Worm (Caenorhabditis elegans) whole organism, young adult: ENCODE measurements around the gene Y119D3B.14.

Source experiments
- B0019.2 ChIP-seq: fragments of 200-800 bp; sonication (Bioruptor generic); conservative IDR thresholded peaks from 2 replicates; pipeline ENCODE4 v1.3.6; 2022; ENCODE audit warnings: missing genetic modification reagents, missing genetic modification characterization, missing compliant biosample characterization
- F23B12.7 ChIP-seq: sonication (generic microtip); optimal IDR thresholded peaks from 2 replicates; lab custom pipeline; 2017; ENCODE audit warnings: missing genetic modification characterization, mild to moderate bottlenecking, missing compliant biosample characterization, antibody characterized with exemption, moderate library complexity; ENCODE audit not compliant: insufficient read depth
- F49E8.2 ChIP-seq: sonication (generic microtip); optimal IDR thresholded peaks from 3 replicates; lab custom pipeline; 2017; ENCODE audit warnings: missing genetic modification characterization, mild to moderate bottlenecking, missing compliant biosample characterization, antibody characterized with exemption, moderate library complexity; ENCODE audit not compliant: insufficient read depth
- F52B5.7 ChIP-seq: sonication (generic microtip); optimal IDR thresholded peaks from 2 replicates; lab custom pipeline; 2016; ENCODE audit warnings: mild to moderate bottlenecking, missing genetic modification characterization, missing compliant biosample characterization
- K11D2.4 ChIP-seq: fragments of 200-800 bp; sonication (Bioruptor generic); IDR thresholded peaks from 2 replicates; pipeline ENCODE4 v1.3.6; 2022; ENCODE audit warnings: missing genetic modification reagents, missing genetic modification characterization, missing compliant biosample characterization
- K12H6.12 ChIP-seq: fragments of 200-800 bp; sonication (Bioruptor generic); optimal IDR thresholded peaks from 2 replicates; lab custom pipeline; 2018; ENCODE audit warnings: mild to moderate bottlenecking, missing genetic modification characterization, missing compliant biosample characterization
- Y56A3A.18 ChIP-seq: fragments of 200-800 bp; sonication (Bioruptor generic); IDR thresholded peaks from 2 replicates; pipeline ENCODE4 v1.3.6; 2022; ENCODE audit warnings: missing genetic modification reagents, missing genetic modification characterization, missing compliant biosample characterization
- Y67H2A.10 ChIP-seq: fragments of 200-800 bp; sonication (Bioruptor generic); conservative IDR thresholded peaks from 2 replicates; pipeline ENCODE4 v1.3.6; 2022; ENCODE audit warnings: missing genetic modification reagents, missing genetic modification characterization, missing compliant biosample characterization
- akir-1 ChIP-seq: fragments of 200-800 bp; sonication (Bioruptor generic); optimal IDR thresholded peaks from 2 replicates; lab custom pipeline; 2018; ENCODE audit warnings: mild to moderate bottlenecking, missing genetic modification characterization, moderate library complexity, missing compliant biosample characterization
- ama-1 ChIP-seq, 3 experiments: fragments of 150-350 bp in 1 of 3; sonication (generic microtip) in 2 of 3; optimal IDR thresholded peaks; 2 replicates each; lab custom pipeline; 2014 to 2018; ENCODE audit warnings: missing biosample characterization in 2 of 3, missing genetic modification characterization in 2 of 3, missing genetic modification reagents in 2 of 3
- aptf-3 ChIP-seq: fragments of 200-800 bp; sonication (Bioruptor generic); IDR thresholded peaks from 2 replicates; pipeline ENCODE4 v1.3.6; 2022; ENCODE audit warnings: missing genetic modification characterization, missing compliant biosample characterization
- cebp-1 ChIP-seq, 2 experiments: fragments of 200-800 bp in 1 of 2; sonication (Bioruptor generic) in 1 of 2; sonication (generic microtip) in 1 of 2; IDR thresholded peaks in 1 of 2; optimal IDR thresholded peaks in 1 of 2; 2 replicates each; pipeline versions ENCODE4 v1.3.6 to Lab custom; 2017 to 2022; ENCODE audit warnings: missing compliant biosample characterization in 2 of 2, missing genetic modification characterization in 2 of 2, mild to moderate bottlenecking in 1 of 2, missing genetic modification reagents in 1 of 2, moderate library complexity in 1 of 2
- ceh-100 ChIP-seq: fragments of 200-800 bp; sonication (Bioruptor generic); IDR thresholded peaks from 2 replicates; pipeline ENCODE4 v1.3.6; 2022; ENCODE audit warnings: missing genetic modification reagents, missing genetic modification characterization, missing compliant biosample characterization
- ceh-58 ChIP-seq: fragments of 200-800 bp; sonication (Bioruptor generic); IDR thresholded peaks from 2 replicates; pipeline ENCODE4 v1.3.6; 2022; ENCODE audit warnings: missing genetic modification characterization, missing compliant biosample characterization
- die-1 ChIP-seq: sonication (generic microtip); optimal IDR thresholded peaks from 2 replicates; lab custom pipeline; 2016; ENCODE audit warnings: missing genotype, mild to moderate bottlenecking, missing genetic modification characterization, missing compliant biosample characterization
- dox-1 ChIP-seq: fragments of 200-800 bp; sonication (Bioruptor generic); IDR thresholded peaks from 2 replicates; pipeline ENCODE4 v1.3.6; 2022; ENCODE audit warnings: missing genetic modification reagents, missing genetic modification characterization, missing compliant biosample characterization
- dpff-1 ChIP-seq: sonication (generic microtip); optimal IDR thresholded peaks from 2 replicates; lab custom pipeline; 2017; ENCODE audit warnings: mild to moderate bottlenecking, missing genetic modification characterization, missing compliant biosample characterization
- dpl-1 ChIP-seq: fragments of 150-350 bp; optimal IDR thresholded peaks from 2 replicates; lab custom pipeline; 2014; ENCODE audit warnings: missing biosample characterization, missing genetic modification reagents, missing genetic modification characterization
- efl-1 ChIP-seq: fragments of 150-350 bp; optimal IDR thresholded peaks from 2 replicates; lab custom pipeline; 2014; ENCODE audit warnings: missing biosample characterization, missing genetic modification reagents, missing genetic modification characterization
- egl-44 ChIP-seq: fragments of 200-800 bp; sonication (Bioruptor generic); IDR thresholded peaks from 2 replicates; pipeline ENCODE4 v1.3.6; 2022; ENCODE audit warnings: missing genetic modification reagents, missing genetic modification characterization, missing compliant biosample characterization
- egrh-3 ChIP-seq: fragments of 200-800 bp; sonication (Bioruptor generic); IDR thresholded peaks from 2 replicates; pipeline ENCODE4 v1.3.6; 2022; ENCODE audit warnings: missing genetic modification reagents, missing genetic modification characterization, missing compliant biosample characterization
- ekl-4 ChIP-seq: fragments of 200-800 bp; sonication (Bioruptor generic); IDR thresholded peaks from 2 replicates; pipeline ENCODE4 v1.3.6; 2022; ENCODE audit warnings: missing genetic modification reagents, missing genetic modification characterization, missing compliant biosample characterization
- ets-4 ChIP-seq: fragments of 200-800 bp; sonication (Bioruptor generic); optimal IDR thresholded peaks from 2 replicates; lab custom pipeline; 2018; ENCODE audit warnings: mild to moderate bottlenecking, missing genetic modification characterization, missing compliant biosample characterization
- hlh-26 ChIP-seq: fragments of 200-800 bp; sonication (Bioruptor generic); conservative IDR thresholded peaks from 2 replicates; pipeline ENCODE4 v1.3.6; 2022; ENCODE audit warnings: missing genetic modification reagents, missing genetic modification characterization, missing compliant biosample characterization
- hmg-1.2 ChIP-seq: fragments of 200-800 bp; sonication (Bioruptor generic); IDR thresholded peaks from 2 replicates; pipeline ENCODE4 v1.3.6; 2022; ENCODE audit warnings: missing genetic modification reagents, missing genetic modification characterization, missing compliant biosample characterization
- hsf-1 ChIP-seq: fragments of 200-800 bp; sonication (Bioruptor generic); IDR thresholded peaks from 2 replicates; pipeline ENCODE4 v1.3.6; 2022; ENCODE audit warnings: missing genetic modification reagents, missing genetic modification characterization, missing compliant biosample characterization
- lag-1 ChIP-seq: fragments of 200-800 bp; sonication (Bioruptor generic); IDR thresholded peaks from 2 replicates; pipeline ENCODE4 v1.3.6; 2022; ENCODE audit warnings: missing genetic modification reagents, missing genetic modification characterization, missing compliant biosample characterization
- lin-26 ChIP-seq: fragments of 200-800 bp; sonication (Bioruptor generic); IDR thresholded peaks from 2 replicates; pipeline ENCODE4 v1.3.6; 2022; ENCODE audit warnings: missing genetic modification reagents, missing genetic modification characterization, missing compliant biosample characterization
- lin-54 ChIP-seq: fragments of 200-800 bp; sonication (Bioruptor generic); optimal IDR thresholded peaks from 2 replicates; lab custom pipeline; 2018; ENCODE audit warnings: mild to moderate bottlenecking, missing genetic modification characterization, missing compliant biosample characterization
- lir-1 ChIP-seq: fragments of 200-800 bp; sonication (Bioruptor generic); conservative IDR thresholded peaks from 2 replicates; pipeline ENCODE4 v1.3.6; 2022; ENCODE audit warnings: missing genetic modification reagents, missing genetic modification characterization, missing compliant biosample characterization
- madf-3 ChIP-seq: fragments of 200-800 bp; sonication (Bioruptor generic); IDR thresholded peaks from 2 replicates; pipeline ENCODE4 v1.3.6; 2022; ENCODE audit warnings: missing genetic modification reagents, missing genetic modification characterization, missing compliant biosample characterization
- mel-28 ChIP-seq: sonication (generic microtip); optimal IDR thresholded peaks from 2 replicates; lab custom pipeline; 2016; ENCODE audit warnings: borderline replicate concordance, mild to moderate bottlenecking, missing genetic modification characterization, missing compliant biosample characterization
- repo-1 ChIP-seq: sonication (generic microtip); optimal IDR thresholded peaks from 2 replicates; lab custom pipeline; 2017; ENCODE audit warnings: mild to moderate bottlenecking, missing genetic modification characterization, missing compliant biosample characterization
- sdz-38 ChIP-seq: sonication (generic microtip); optimal IDR thresholded peaks from 2 replicates; lab custom pipeline; 2016; ENCODE audit warnings: missing genotype, missing genetic modification characterization, missing compliant biosample characterization
- snpc-3.4 ChIP-seq: sonication (generic microtip); optimal IDR thresholded peaks from 2 replicates; lab custom pipeline; 2017; ENCODE audit warnings: missing genetic modification characterization, mild to moderate bottlenecking, missing compliant biosample characterization, antibody characterized with exemption, moderate library complexity, missing genotype, missing genetic modification reagents
- tbx-9 ChIP-seq: sonication (generic microtip); optimal IDR thresholded peaks from 2 replicates; lab custom pipeline; 2016; ENCODE audit warnings: borderline replicate concordance, missing genetic modification characterization, inconsistent platforms, missing compliant biosample characterization
- xnd-1 ChIP-seq: sonication (generic microtip); optimal IDR thresholded peaks from 2 replicates; lab custom pipeline; 2016; ENCODE audit warnings: missing genotype, missing genetic modification reagents, missing genetic modification characterization, missing compliant biosample characterization
- zim-3 ChIP-seq: sonication (generic microtip); optimal IDR thresholded peaks from 2 replicates; lab custom pipeline; 2017; ENCODE audit warnings: mild to moderate bottlenecking, missing genetic modification characterization, moderate library complexity, missing compliant biosample characterization
- ztf-22 ChIP-seq: fragments of 200-800 bp; sonication (Bioruptor generic); optimal IDR thresholded peaks from 2 replicates; lab custom pipeline; 2018; ENCODE audit warnings: mild to moderate bottlenecking, missing genetic modification characterization, moderate library complexity, missing compliant biosample characterization
- ztf-25 ChIP-seq: fragments of 200-800 bp; sonication (Bioruptor generic); IDR thresholded peaks from 2 replicates; pipeline ENCODE4 v1.3.6; 2022; ENCODE audit warnings: missing genetic modification reagents, missing genetic modification characterization, missing compliant biosample characterization
- ztf-3 ChIP-seq: fragments of 200-800 bp; sonication (Bioruptor generic); optimal IDR thresholded peaks from 2 replicates; lab custom pipeline; 2018; ENCODE audit warnings: mild to moderate bottlenecking, missing genetic modification characterization, missing compliant biosample characterization
- ztf-6 ChIP-seq: fragments of 200-800 bp; sonication (Bioruptor generic); IDR thresholded peaks from 2 replicates; pipeline ENCODE4 v1.3.6; 2022; ENCODE audit warnings: missing genetic modification reagents, missing genetic modification characterization, missing compliant biosample characterization

Gene Y119D3B.14

DNA sequence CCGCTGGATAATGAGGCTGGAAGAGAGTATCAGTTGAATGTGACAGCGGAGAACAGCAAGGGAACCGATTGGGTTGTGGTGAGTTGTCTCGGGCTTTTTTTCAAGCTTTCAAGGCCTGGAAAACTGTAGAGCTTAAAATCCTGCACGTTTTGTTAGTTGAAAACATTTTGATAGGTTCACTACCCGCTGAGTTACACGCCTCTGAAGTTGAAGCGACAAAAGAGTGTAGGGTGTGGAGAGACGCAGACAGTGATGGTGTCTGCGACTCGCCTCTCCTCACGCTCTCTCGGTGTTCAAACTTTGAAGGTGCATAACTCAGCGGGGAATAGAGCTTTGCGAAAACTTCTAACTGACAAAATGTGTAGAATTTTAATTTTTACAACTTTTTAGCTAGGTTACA lies 20.3 kb downstream of the Y119D3B.14 start:
- TF ChIP-seq snpc-3.4 (tag; lab: Kevin White, UChicago) = no peak
- peak; percentile 61 for TF ChIP-seq hmg-1.2 (GFP tag; lab: Robert Waterston, UW)
- no peak for TF ChIP-seq K11D2.4 (GFP tag; lab: Robert Waterston, UW)

- no peak for TF ChIP-seq F49E8.2 (tag; lab: Kevin White, UChicago)
- no peak for TF ChIP-seq die-1 (tag; lab: Kevin White, UChicago)
- no peak for TF ChIP-seq repo-1 (tag; lab: Kevin White, UChicago)
- no peak for TF ChIP-seq K11D2.4 (GFP tag; lab: Robert Waterston, UW)
- TF ChIP-seq tbx-9 (tag; lab: Kevin White, UChicago) = no peak
- TF ChIP-seq ceh-58 (GFP tag; lab: Robert Waterston, UW) = no peak
- no peak for TF ChIP-seq ztf-25 (GFP tag; lab: Robert Waterston, UW)
These were observed 24.0 kb downstream of the Y119D3B.14 start for ce11 chrIII:1169622-1170021.

DNA sequence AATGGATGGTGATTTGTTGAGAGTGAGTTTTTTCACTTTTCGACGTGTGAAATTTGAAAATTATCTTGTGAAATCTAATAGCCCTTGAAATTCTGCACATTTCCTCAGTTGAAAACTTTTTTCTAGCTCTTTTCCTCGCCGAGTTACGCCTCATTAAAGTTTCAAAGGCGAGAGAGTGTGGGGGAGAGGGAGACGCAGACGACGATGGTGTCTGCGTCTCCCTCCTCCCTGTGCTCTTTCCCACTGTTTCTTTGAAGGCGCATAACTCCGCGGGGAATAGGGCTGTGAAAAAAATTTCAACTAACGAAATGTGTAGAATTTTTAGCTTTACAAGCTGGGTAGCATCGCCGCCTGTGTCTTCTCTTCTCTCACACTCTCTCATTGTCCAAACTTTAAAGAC lies 27.2 kb downstream of the Y119D3B.14 start:
- TF ChIP-seq B0019.2 (GFP tag; lab: Robert Waterston, UW) (no peak), hmg-1.2 (GFP tag; lab: Robert Waterston, UW) (peak; percentile 95)

ce11 chrIII:1164668-1165067 lies 28.9 kb downstream of the Y119D3B.14 start:
- TF ChIP-seq ztf-22 (no peak), dpff-1 (no peak), madf-3 (GFP tag; lab: Robert Waterston, UW) (no peak), akir-1 (GFP tag; lab: Kevin White, UChicago) (no peak), egl-44 (GFP tag; lab: Robert Waterston, UW) (no peak), dpl-1 (GFP tag; lab: Kevin White, UChicago) (no peak), Y56A3A.18 (GFP tag; lab: Robert Waterston, UW) (no peak), die-1 (tag; lab: Kevin White, UChicago) (peak; percentile 51), egrh-3 (GFP tag; lab: Robert Waterston, UW) (no peak), lir-1 (no peak), lin-26 (GFP tag; lab: Robert Waterston, UW) (0 out of 2 replicates have a peak, but pooled peaks have one; percentile 50), lin-54 (GFP tag; lab: Kevin White, UChicago) (no peak), mel-28 (tag; lab: Kevin White, UChicago) (no peak), snpc-3.4 (tag; lab: Kevin White, UChicago) (peak; percentile 20), Y67H2A.10 (GFP tag; lab: Robert Waterston, UW) (no peak), ets-4 (GFP tag; lab: Kevin White, UChicago) (no peak), hsf-1 (GFP tag; lab: Robert Waterston, UW) (no peak), F52B5.7 (no peak), efl-1 (no peak), dox-1 (GFP tag; lab: Robert Waterston, UW) (0 out of 2 replicates have a peak, but pooled peaks have one; percentile 23), ama-1 (optimal IDR thresholded peaks at IDR 0.05; lab: Kevin White, UChicago) (no peak), ama-1 (GFP tag; optimal IDR thresholded peaks at IDR 0.05; lab: Kevin White, UChicago) (no peak), zim-3 (tag; lab: Kevin White, UChicago) (no peak), ceh-100 (0 out of 2 replicates have a peak, but pooled peaks have one; percentile 16), lag-1 (GFP tag; lab: Robert Waterston, UW) (no peak), ztf-3 (no peak), xnd-1 (tag; lab: Kevin White, UChicago) (no peak), K12H6.12 (no peak), F23B12.7 (tag; lab: Kevin White, UChicago) (no peak), cebp-1 (GFP tag; IDR thresholded peaks at IDR 0.05; lab: Robert Waterston, UW) (no peak), cebp-1 (tag; optimal IDR thresholded peaks at IDR 0.05; lab: Kevin White, UChicago) (no peak), aptf-3 (no peak), sdz-38 (tag; lab: Kevin White, UChicago) (no peak), hlh-26 (no peak), ztf-6 (GFP tag; lab: Robert Waterston, UW) (no peak), ekl-4 (GFP tag; lab: Robert Waterston, UW) (no peak)
